Worm (Caenorhabditis elegans) whole organism, L1 larva: Measurements from ENCODE around the gene ssq-3.
A peak's percentile ranks its signal among the peaks of the same experiment; 100 is the strongest.

Source experiments
- aha-1 ChIP-seq: fragments of 150-350 bp; optimal IDR thresholded peaks from 2 replicates; lab custom pipeline; 2014; ENCODE audit warnings: missing biosample characterization, missing genetic modification characterization
- ama-1 ChIP-seq: fragments of 150-350 bp; optimal IDR thresholded peaks from 2 replicates; lab custom pipeline; 2014
- ceh-63 ChIP-seq: fragments of 200-800 bp; sonication (Bioruptor generic); optimal IDR thresholded peaks from 2 replicates; lab custom pipeline; 2018; ENCODE audit warnings: mild to moderate bottlenecking, missing genetic modification characterization, missing compliant biosample characterization
- ceh-88 ChIP-seq: fragments of 200-800 bp; sonication (Bioruptor generic); IDR thresholded peaks from 2 replicates; pipeline ENCODE4 v1.3.6; 2022; ENCODE audit warnings: missing genetic modification characterization, missing compliant biosample characterization
- ces-1 ChIP-seq: fragments of 150-350 bp; optimal IDR thresholded peaks from 2 replicates; lab custom pipeline; 2014; ENCODE audit warnings: missing biosample characterization, missing genetic modification reagents, missing genetic modification characterization
- dpl-1 ChIP-seq, 3 experiments: fragments of 150-350 bp in 2 of 3; sonication (generic microtip) in 1 of 3; optimal IDR thresholded peaks; 2 replicates each; lab custom pipeline; 2014 to 2017; ENCODE audit warnings: missing biosample characterization in 3 of 3, missing genetic modification characterization in 3 of 3, missing genetic modification reagents in 3 of 3
- dsc-1 ChIP-seq: sonication (generic microtip); optimal IDR thresholded peaks from 2 replicates; lab custom pipeline; 2016; ENCODE audit warnings: mild to moderate bottlenecking, missing genetic modification characterization, missing compliant biosample characterization
- egl-13 ChIP-seq: sonication (generic microtip); optimal IDR thresholded peaks from 2 replicates; lab custom pipeline; 2016; ENCODE audit warnings: missing genotype, missing genetic modification reagents, missing genetic modification characterization, missing compliant biosample characterization
- egl-27 ChIP-seq, 2 experiments: fragments of 150-350 bp in 1 of 2; sonication (generic microtip); optimal IDR thresholded peaks; 3 replicates each; lab custom pipeline; 2017 to 2018; ENCODE audit warnings: missing biosample characterization in 2 of 2, missing genetic modification characterization in 2 of 2, missing genetic modification reagents in 2 of 2
- fkh-10 ChIP-seq: sonication (generic microtip); optimal IDR thresholded peaks from 2 replicates; lab custom pipeline; 2017; ENCODE audit warnings: missing biosample characterization, missing genetic modification reagents, missing genetic modification characterization
- fos-1 ChIP-seq: fragments of 150-350 bp; optimal IDR thresholded peaks from 2 replicates; lab custom pipeline; 2014; ENCODE audit warnings: missing biosample characterization, missing genetic modification characterization
- hlh-17 ChIP-seq: fragments of 200-800 bp; sonication (Bioruptor generic); optimal IDR thresholded peaks from 2 replicates; lab custom pipeline; 2018; ENCODE audit warnings: missing genetic modification characterization, mild to moderate bottlenecking, missing compliant biosample characterization, moderate library complexity, borderline replicate concordance
- hlh-4 ChIP-seq: sonication (generic microtip); optimal IDR thresholded peaks from 2 replicates; lab custom pipeline; 2016; ENCODE audit warnings: mild to moderate bottlenecking, missing genetic modification characterization, missing compliant biosample characterization
- hpl-2 ChIP-seq: fragments of 150-350 bp; optimal IDR thresholded peaks from 2 replicates; lab custom pipeline; 2014; ENCODE audit warnings: missing biosample characterization, missing genetic modification reagents, missing genetic modification characterization
- irx-1 ChIP-seq: sonication (generic microtip); optimal IDR thresholded peaks from 2 replicates; lab custom pipeline; 2016; ENCODE audit warnings: missing genetic modification characterization, missing compliant biosample characterization
- lin-13 ChIP-seq: fragments of 150-350 bp; optimal IDR thresholded peaks from 2 replicates; lab custom pipeline; 2014; ENCODE audit warnings: missing biosample characterization, missing genetic modification reagents, missing genetic modification characterization
- lin-15B ChIP-seq: fragments of 150-350 bp; sonication (generic microtip); optimal IDR thresholded peaks from 3 replicates; lab custom pipeline; 2014; ENCODE audit warnings: missing biosample characterization, missing genetic modification characterization
- lin-35 ChIP-seq, 2 experiments: fragments of 150-350 bp; optimal IDR thresholded peaks; 2 replicates each; lab custom pipeline; 2014; ENCODE audit warnings: missing biosample characterization in 2 of 2, missing genetic modification characterization in 2 of 2, missing genetic modification reagents in 2 of 2
- lin-39 ChIP-seq: fragments of 150-350 bp; optimal IDR thresholded peaks from 2 replicates; lab custom pipeline; 2014; ENCODE audit warnings: missing biosample characterization, missing genetic modification reagents, missing genetic modification characterization
- lir-3 ChIP-seq: sonication (generic microtip); optimal IDR thresholded peaks from 2 replicates; lab custom pipeline; 2016; ENCODE audit warnings: mild to moderate bottlenecking, missing genetic modification characterization, moderate library complexity, missing compliant biosample characterization; ENCODE audit not compliant: poor library complexity
- lsy-2 ChIP-seq, 2 experiments: fragments of 150-350 bp; optimal IDR thresholded peaks; 2 replicates each; lab custom pipeline; 2014; ENCODE audit warnings: missing biosample characterization in 2 of 2, missing genetic modification characterization in 2 of 2
- mab-9 ChIP-seq: fragments of 200-800 bp; sonication (Bioruptor generic); IDR thresholded peaks from 2 replicates; pipeline ENCODE4 v1.3.6; 2022; ENCODE audit warnings: missing genetic modification reagents, missing genetic modification characterization, missing compliant biosample characterization
- mep-1 ChIP-seq: fragments of 150-350 bp; optimal IDR thresholded peaks from 2 replicates; lab custom pipeline; 2014; ENCODE audit warnings: missing biosample characterization, missing genetic modification characterization
- nhr-11 ChIP-seq: fragments of 150-350 bp; optimal IDR thresholded peaks from 2 replicates; lab custom pipeline; 2014; ENCODE audit warnings: missing biosample characterization, missing genetic modification characterization
- nhr-19 ChIP-seq: fragments of 200-800 bp; sonication (Bioruptor generic); conservative IDR thresholded peaks from 2 replicates; pipeline ENCODE4 v1.3.6; 2022; ENCODE audit warnings: missing genetic modification characterization, missing compliant biosample characterization
- nhr-237 ChIP-seq: fragments of 150-350 bp; optimal IDR thresholded peaks from 2 replicates; lab custom pipeline; 2014; ENCODE audit warnings: missing biosample characterization, missing genetic modification characterization
- nhr-28 ChIP-seq: fragments of 150-350 bp; optimal IDR thresholded peaks from 2 replicates; lab custom pipeline; 2014; ENCODE audit warnings: missing biosample characterization, missing genetic modification characterization
- nhr-47 ChIP-seq: sonication (generic microtip); optimal IDR thresholded peaks from 2 replicates; lab custom pipeline; 2016; ENCODE audit warnings: mild to moderate bottlenecking, missing genetic modification characterization, moderate library complexity, missing compliant biosample characterization
- nhr-71 ChIP-seq: sonication (generic microtip); optimal IDR thresholded peaks from 2 replicates; lab custom pipeline; 2016; ENCODE audit warnings: mild to moderate bottlenecking, missing genetic modification characterization, moderate library complexity, missing compliant biosample characterization
- nhr-77 ChIP-seq: fragments of 150-350 bp; optimal IDR thresholded peaks from 2 replicates; lab custom pipeline; 2014; ENCODE audit warnings: missing biosample characterization, missing genetic modification characterization
- nhr-85 ChIP-seq: sonication (generic microtip); peaks from one replicate; lab custom pipeline; 2016; ENCODE audit warnings: missing genetic modification characterization, inconsistent platforms, missing compliant biosample characterization
- pax-3 ChIP-seq: fragments of 200-800 bp; sonication (Bioruptor generic); optimal IDR thresholded peaks from 2 replicates; lab custom pipeline; 2018; ENCODE audit warnings: mild to moderate bottlenecking, missing genetic modification characterization, moderate library complexity, missing compliant biosample characterization
- rnt-1 ChIP-seq: sonication (generic microtip); optimal IDR thresholded peaks from 2 replicates; lab custom pipeline; 2016; ENCODE audit warnings: mild to moderate bottlenecking, missing genetic modification characterization, moderate library complexity, missing compliant biosample characterization
- snu-23 ChIP-seq: sonication (generic microtip); optimal IDR thresholded peaks from 2 replicates; lab custom pipeline; 2016; ENCODE audit warnings: missing genetic modification characterization, missing compliant biosample characterization
- sup-37 ChIP-seq: fragments of 200-800 bp; sonication (Bioruptor generic); optimal IDR thresholded peaks from 2 replicates; lab custom pipeline; 2018; ENCODE audit warnings: mild to moderate bottlenecking, missing genetic modification characterization, missing compliant biosample characterization
- swsn-7 ChIP-seq: sonication (generic microtip); optimal IDR thresholded peaks from 2 replicates; lab custom pipeline; 2016; ENCODE audit warnings: missing genetic modification characterization, missing compliant biosample characterization
- tlp-1 ChIP-seq: fragments of 150-350 bp; optimal IDR thresholded peaks from 2 replicates; lab custom pipeline; 2014; ENCODE audit warnings: missing biosample characterization, missing genetic modification characterization
- unc-130 ChIP-seq: fragments of 150-350 bp; optimal IDR thresholded peaks from 2 replicates; lab custom pipeline; 2017; ENCODE audit warnings: missing biosample characterization, missing genetic modification characterization, inconsistent platforms
- unc-30 ChIP-seq: sonication (generic microtip); optimal IDR thresholded peaks from 2 replicates; lab custom pipeline; 2017; ENCODE audit warnings: missing biosample characterization, missing genetic modification characterization
- unc-98 ChIP-seq: fragments of 200-800 bp; sonication (Bioruptor generic); IDR thresholded peaks from 2 replicates; pipeline ENCODE4 v1.3.6; 2022; ENCODE audit warnings: missing genetic modification characterization, missing compliant biosample characterization
- vab-15 ChIP-seq: sonication (generic microtip); optimal IDR thresholded peaks from 2 replicates; lab custom pipeline; 2017; ENCODE audit warnings: missing genotype, mild to moderate bottlenecking, missing genetic modification characterization, missing compliant biosample characterization
- zip-4 ChIP-seq: fragments of 200-800 bp; sonication (Bioruptor generic); optimal IDR thresholded peaks from 2 replicates; lab custom pipeline; 2018; ENCODE audit warnings: mild to moderate bottlenecking, missing genetic modification characterization, moderate library complexity, missing compliant biosample characterization
- ztf-11 ChIP-seq, 2 experiments: sonication (generic microtip); optimal IDR thresholded peaks; 2 replicates each; lab custom pipeline; 2016 to 2017; ENCODE audit warnings: missing genetic modification characterization in 2 of 2, missing biosample characterization in 1 of 2, missing compliant biosample characterization in 1 of 2
- ztf-4 ChIP-seq: fragments of 150-350 bp; optimal IDR thresholded peaks from 2 replicates; lab custom pipeline; 2014; ENCODE audit warnings: missing biosample characterization, missing genetic modification characterization

ssq-3 gene

ce11 chrIV:7107893-7108292 lies 3.5 kb upstream of the ssq-3 start, which contains the start of gene ZC477.2:
Gene ZC477.2, plus strand, starts transcription at chrIV:7108193.
- TF ChIP-seq irx-1 (tag; lab: Kevin White, UChicago), result no peak
- TF ChIP-seq lir-3, result no peak
- no peak for TF ChIP-seq hlh-17 (GFP tag; lab: Kevin White, UChicago)
- TF ChIP-seq egl-27 (tag; optimal IDR thresholded peaks at IDR 0.05; lab: Kevin White, UChicago), result no peak
- no peak for TF ChIP-seq lin-13 (GFP tag; lab: Kevin White, UChicago)
- TF ChIP-seq nhr-71 (tag; lab: Kevin White, UChicago), result no peak
- no peak for TF ChIP-seq rnt-1 (tag; lab: Kevin White, UChicago)
- TF ChIP-seq pax-3 (tag; lab: Kevin White, UChicago), result no peak
- no peak for TF ChIP-seq lin-15B (tag; lab: Kevin White, UChicago)
- no peak for TF ChIP-seq egl-13
- no peak for TF ChIP-seq nhr-77 (tag; lab: Kevin White, UChicago)
- TF ChIP-seq, all 84 proteins: peak for 0

ce11 chrIV:7114599-7114998 lies 3.2 kb downstream of the ssq-3 start, which contains the start of gene nas-8:
Gene nas-8, plus strand, starts transcription at chrIV:7114899.
- TF ChIP-seq nhr-47 (tag; lab: Kevin White, UChicago) (no peak), lsy-2 (tag; optimal IDR thresholded peaks at IDR 0.05; lab: Kevin White, UChicago) (no peak), snu-23 (peak; percentile 11)

- TF ChIP-seq tlp-1 (tag; lab: Kevin White, UChicago) (no peak), lin-39 (tag; lab: Kevin White, UChicago) (no peak), hpl-2 (GFP tag; lab: Kevin White, UChicago) (no peak), lir-3 (no peak), nhr-237 (tag; lab: Kevin White, UChicago) (no peak), unc-130 (tag; lab: Kevin White, UChicago) (no peak)
These were observed 10.1 kb downstream of the ssq-3 start, which contains the start of the genes C34D4.10 and str-48 for ce11 chrIV:7121313-7122055. Gene C34D4.10, minus strand, starts transcription at chrIV:7121413. Gene str-48, plus strand, starts transcription at chrIV:7122005.

ce11 chrIV:7131780-7132179 lies 20.4 kb downstream of the ssq-3 start, which contains the start of gene grsp-3:
Gene grsp-3, minus strand, starts transcription at chrIV:7131928.
- TF ChIP-seq ztf-11 (tag; optimal IDR thresholded peaks at IDR 0.05; lab: Kevin White, UChicago) (no peak), mab-9 (GFP tag; lab: Robert Waterston, UW) (no peak), vab-15 (tag; lab: Kevin White, UChicago) (no peak), hpl-2 (GFP tag; lab: Kevin White, UChicago) (no peak), nhr-71 (tag; lab: Kevin White, UChicago) (peak; percentile 59), aha-1 (no peak), hlh-4 (no peak), fkh-10 (no peak), irx-1 (tag; lab: Kevin White, UChicago) (no peak), rnt-1 (tag; lab: Kevin White, UChicago) (peak; percentile 7), nhr-237 (tag; lab: Kevin White, UChicago) (no peak), nhr-85 (tag; lab: Kevin White, UChicago) (peak; percentile 89), sup-37 (GFP tag; lab: Kevin White, UChicago) (no peak), lsy-2 (tag; optimal IDR thresholded peaks at IDR 0.05; lab: Kevin White, UChicago) (peak; percentile 1 to 33), nhr-47 (tag; lab: Kevin White, UChicago) (no peak), mep-1 (tag; lab: Kevin White, UChicago) (peak; percentile 39), nhr-28 (tag; lab: Kevin White, UChicago) (no peak), unc-30 (tag; lab: Kevin White, UChicago) (no peak), swsn-7 (tag; lab: Kevin White, UChicago) (no peak), fos-1 (tag; lab: Kevin White, UChicago) (no peak), nhr-77 (tag; lab: Kevin White, UChicago) (no peak), ama-1 (lab: Kevin White, UChicago) (no peak), zip-4 (GFP tag; lab: Kevin White, UChicago) (no peak), nhr-19 (GFP tag; lab: Robert Waterston, UW) (no peak; the same call in 1 of the 2 replicates), ceh-88 (GFP tag; lab: Robert Waterston, UW) (no peak), ceh-63 (GFP tag; lab: Kevin White, UChicago) (no peak), lin-35 (GFP tag; optimal IDR thresholded peaks at IDR 0.05; lab: Kevin White, UChicago) (peak in 1 of 2 experiments; percentile 43), dpl-1 (GFP tag; optimal IDR thresholded peaks at IDR 0.05; lab: Kevin White, UChicago) (peak in 1 of 3 experiments; percentile 26), unc-98 (GFP tag; lab: Robert Waterston, UW) (no peak), ces-1 (GFP tag; lab: Kevin White, UChicago) (no peak), dsc-1 (tag; lab: Kevin White, UChicago) (no peak), nhr-11 (tag; lab: Kevin White, UChicago) (no peak), ztf-4 (no peak)
